Fruit fly (Drosophila melanogaster) whole organism, embryonic: ENCODE results near the gene CG12171.

Source experiments
- Bteb2 ChIP-seq: fragments of 200-800 bp; sonication (Bioruptor generic); optimal IDR thresholded peaks from 2 replicates; lab custom pipeline; 2016; ENCODE audit warnings: missing biosample characterization, missing genetic modification characterization
- CG10274 ChIP-seq: fragments of 200-800 bp; sonication (Bioruptor generic); optimal IDR thresholded peaks from 3 replicates; lab custom pipeline; 2017; ENCODE audit warnings: missing biosample characterization, mild to moderate bottlenecking, missing genetic modification characterization
- CG11247 ChIP-seq: fragments of 200-800 bp; sonication (Bioruptor generic); IDR thresholded peaks from 2 replicates; pipeline ENCODE4 v1.3.6; 2022; ENCODE audit warnings: missing biosample characterization, missing genetic modification characterization
- CG11398 ChIP-seq: fragments of 200-800 bp; sonication (Bioruptor generic); optimal IDR thresholded peaks from 2 replicates; lab custom pipeline; 2016; ENCODE audit warnings: missing biosample characterization, missing genetic modification characterization
- CG1529 ChIP-seq: fragments of 200-800 bp; sonication (Bioruptor generic); optimal IDR thresholded peaks from 3 replicates; lab custom pipeline; 2018; ENCODE audit warnings: missing biosample characterization, missing genetic modification characterization
- CG16813 ChIP-seq: fragments of 200-800 bp; sonication (Bioruptor generic); IDR thresholded peaks from 3 replicates; pipeline ENCODE4 v1.3.6; 2022; ENCODE audit warnings: missing biosample characterization, missing genetic modification characterization; ENCODE audit not compliant: partially characterized antibody
- CG17328 ChIP-seq: fragments of 200-800 bp; sonication (Bioruptor generic); IDR thresholded peaks from 2 replicates; pipeline ENCODE4 v1.3.6; 2022; ENCODE audit warnings: missing biosample characterization, missing genetic modification characterization
- CG17361 ChIP-seq: fragments of 200-800 bp; sonication (Bioruptor generic); IDR thresholded peaks from 3 replicates; pipeline ENCODE4 v1.3.6; 2022; ENCODE audit warnings: missing biosample characterization, missing genetic modification characterization
- CG17385 ChIP-seq: fragments of 200-800 bp; sonication (Bioruptor generic); optimal IDR thresholded peaks from 3 replicates; lab custom pipeline; 2018; ENCODE audit warnings: missing biosample characterization, mild to moderate bottlenecking, missing genetic modification characterization
- CG1792 ChIP-seq: fragments of 200-800 bp; sonication (Bioruptor generic); optimal IDR thresholded peaks from 2 replicates; lab custom pipeline; 2016; ENCODE audit warnings: missing biosample characterization, missing genetic modification characterization
- CG18262 ChIP-seq: fragments of 200-800 bp; optimal IDR thresholded peaks from 3 replicates; lab custom pipeline; 2019; ENCODE audit warnings: missing biosample characterization, mild to moderate bottlenecking, missing genetic modification characterization, moderate library complexity
- CG2202 ChIP-seq: fragments of 200-800 bp; sonication (Bioruptor generic); optimal IDR thresholded peaks from 2 replicates; lab custom pipeline; 2018; ENCODE audit warnings: missing biosample characterization, mild to moderate bottlenecking, missing genetic modification characterization
- CG31441 ChIP-seq: fragments of 200-800 bp; sonication (Bioruptor generic); IDR thresholded peaks from 2 replicates; pipeline ENCODE4 v1.3.6; 2022; ENCODE audit warnings: missing biosample characterization, missing genetic modification characterization
- CG3163 ChIP-seq: fragments of 200-800 bp; sonication (Bioruptor generic); optimal IDR thresholded peaks from 3 replicates; lab custom pipeline; 2016; ENCODE audit warnings: missing biosample characterization, missing genetic modification characterization
- CG3407 ChIP-seq: fragments of 200-800 bp; sonication (Bioruptor generic); optimal IDR thresholded peaks from 2 replicates; lab custom pipeline; 2018; ENCODE audit warnings: missing biosample characterization, mild to moderate bottlenecking, missing genetic modification characterization
- CG4404 ChIP-seq: fragments of 200-800 bp; sonication (Bioruptor generic); IDR thresholded peaks from 2 replicates; pipeline ENCODE4 v1.3.6; 2022; ENCODE audit warnings: missing biosample characterization, missing genetic modification characterization
- CG4707 ChIP-seq: fragments of 200-800 bp; sonication (Bioruptor generic); optimal IDR thresholded peaks from 2 replicates; lab custom pipeline; 2018; ENCODE audit warnings: missing biosample characterization, mild to moderate bottlenecking, missing genetic modification characterization, moderate library complexity
- CG5953 ChIP-seq: fragments of 200-800 bp; sonication (Bioruptor generic); IDR thresholded peaks from 2 replicates; pipeline ENCODE4 v1.3.6; 2022; ENCODE audit warnings: missing biosample characterization, missing genetic modification characterization
- CG6254 ChIP-seq: fragments of 200-800 bp; sonication (Bioruptor generic); optimal IDR thresholded peaks from 3 replicates; lab custom pipeline; 2017; ENCODE audit warnings: mild to moderate bottlenecking, missing biosample characterization, missing genetic modification reagents, missing genetic modification characterization
- CG6689 ChIP-seq: fragments of 200-800 bp; sonication (Bioruptor generic); IDR thresholded peaks from 2 replicates; pipeline ENCODE4 v1.3.6; 2022; ENCODE audit warnings: missing biosample characterization, missing genetic modification characterization
- CG7271 ChIP-seq: fragments of 200-800 bp; sonication (Bioruptor generic); optimal IDR thresholded peaks from 2 replicates; lab custom pipeline; 2018; ENCODE audit warnings: missing biosample characterization, mild to moderate bottlenecking, missing genetic modification characterization, moderate library complexity
- CG7839 ChIP-seq: fragments of 200-800 bp; sonication (Bioruptor generic); optimal IDR thresholded peaks from 3 replicates; lab custom pipeline; 2018; ENCODE audit warnings: missing biosample characterization, mild to moderate bottlenecking, missing genetic modification characterization, moderate library complexity
- CG8388 ChIP-seq: fragments of 200-800 bp; sonication (Bioruptor generic); optimal IDR thresholded peaks from 2 replicates; lab custom pipeline; 2019; ENCODE audit warnings: missing biosample characterization, mild to moderate bottlenecking, missing genetic modification characterization, moderate library complexity
- CG9876 ChIP-seq: fragments of 200-800 bp; sonication (Bioruptor generic); optimal IDR thresholded peaks from 2 replicates; lab custom pipeline; 2016; ENCODE audit warnings: missing biosample characterization, missing genetic modification characterization
- CkIIα-i1 ChIP-seq: fragments of 200-800 bp; sonication (Bioruptor generic); IDR thresholded peaks from 2 replicates; pipeline ENCODE4 v1.3.6; 2022; ENCODE audit warnings: missing biosample characterization, missing genetic modification characterization
- D ChIP-seq, 2 experiments: fragments of 200-800 bp in 1 of 2; fragments of >200 bp in 1 of 2; sonication (Bioruptor generic) in 1 of 2; optimal IDR thresholded peaks; 2 replicates in 1 of 2; 3 replicates in 1 of 2; lab custom pipeline; 2017; ENCODE audit warnings: mild to moderate bottlenecking in 1 of 2, missing biosample characterization in 1 of 2, missing genetic modification characterization in 1 of 2, missing genetic modification reagents in 1 of 2
- Kr ChIP-seq: fragments of 200-800 bp; sonication (Bioruptor generic); optimal IDR thresholded peaks from 2 replicates; lab custom pipeline; 2017; ENCODE audit warnings: missing biosample characterization, mild to moderate bottlenecking, missing genetic modification characterization
- Rfx ChIP-seq: fragments of 200-800 bp; sonication (Bioruptor generic); IDR thresholded peaks from 2 replicates; pipeline ENCODE4 v1.3.6; 2022; ENCODE audit warnings: missing biosample characterization, missing genetic modification characterization
- Sry-β ChIP-seq: fragments of 200-800 bp; sonication (Bioruptor generic); optimal IDR thresholded peaks from 2 replicates; lab custom pipeline; 2018; ENCODE audit warnings: missing biosample characterization, mild to moderate bottlenecking, missing genetic modification characterization, moderate library complexity
- Stat92E ChIP-seq, 3 experiments: fragments of >200 bp in 2 of 3; fragments of 200-800 bp in 1 of 3; sonication (Bioruptor generic) in 1 of 3; optimal IDR thresholded peaks; 2 replicates each; lab custom pipeline; 2017 to 2019; ENCODE audit warnings: missing biosample characterization in 3 of 3, missing genetic modification characterization in 3 of 3, mild to moderate bottlenecking in 1 of 3, moderate library complexity in 1 of 3
- aop ChIP-seq: fragments of 200-800 bp; sonication (Bioruptor generic); IDR thresholded peaks from 2 replicates; pipeline ENCODE4 v1.3.6; 2022; ENCODE audit warnings: missing biosample characterization, missing genetic modification characterization
- bbx ChIP-seq: fragments of 200-800 bp; sonication (Bioruptor generic); IDR thresholded peaks from 2 replicates; pipeline ENCODE4 v1.3.6; 2022; ENCODE audit warnings: missing biosample characterization, missing genetic modification characterization; ENCODE audit not compliant: partially characterized antibody
- cad ChIP-seq: fragments of >200 bp; optimal IDR thresholded peaks from 2 replicates; lab custom pipeline; 2017; ENCODE audit warnings: missing biosample characterization, missing genetic modification characterization
- crp ChIP-seq, 2 experiments: fragments of 200-800 bp; sonication (Bioruptor generic); optimal IDR thresholded peaks; 2 replicates in 1 of 2; 3 replicates in 1 of 2; lab custom pipeline; 2017; ENCODE audit warnings: missing biosample characterization in 2 of 2, missing genetic modification characterization in 2 of 2, mild to moderate bottlenecking in 1 of 2, moderate library complexity in 1 of 2
- gcm2 ChIP-seq: fragments of 200-800 bp; sonication (Bioruptor generic); optimal IDR thresholded peaks from 2 replicates; lab custom pipeline; 2016; ENCODE audit warnings: missing biosample characterization, missing genetic modification characterization
- grn ChIP-seq: fragments of 200-800 bp; sonication (Bioruptor generic); optimal IDR thresholded peaks from 3 replicates; lab custom pipeline; 2017; ENCODE audit warnings: missing biosample characterization, missing genetic modification characterization
- gsb ChIP-seq: fragments of 200-800 bp; sonication (Bioruptor generic); IDR thresholded peaks from 2 replicates; pipeline ENCODE4 v1.3.6; 2022; ENCODE audit warnings: missing biosample characterization, missing genetic modification characterization
- h ChIP-seq: fragments of >200 bp; optimal IDR thresholded peaks from 2 replicates; lab custom pipeline; 2017
- hbn ChIP-seq: fragments of 200-800 bp; sonication (Bioruptor generic); IDR thresholded peaks from 2 replicates; pipeline ENCODE4 v1.3.6; 2022; ENCODE audit warnings: missing biosample characterization, missing genetic modification characterization; ENCODE audit not compliant: partially characterized antibody
- lmd ChIP-seq: fragments of 200-800 bp; sonication (Bioruptor generic); IDR thresholded peaks from 2 replicates; pipeline ENCODE4 v1.3.6; 2022; ENCODE audit warnings: missing biosample characterization, missing genetic modification characterization
- nerfin-1 ChIP-seq: fragments of 200-800 bp; sonication (Bioruptor generic); optimal IDR thresholded peaks from 3 replicates; lab custom pipeline; 2019; ENCODE audit warnings: missing biosample characterization, mild to moderate bottlenecking, missing genetic modification characterization, moderate library complexity
- repo ChIP-seq: fragments of 200-800 bp; sonication (Bioruptor generic); optimal IDR thresholded peaks from 2 replicates; lab custom pipeline; 2016; ENCODE audit warnings: missing biosample characterization, missing genetic modification characterization
- run ChIP-seq: fragments of 200-800 bp; sonication (Bioruptor generic); optimal IDR thresholded peaks from 3 replicates; lab custom pipeline; 2018; ENCODE audit warnings: missing biosample characterization, mild to moderate bottlenecking, missing genetic modification characterization
- sim ChIP-seq: fragments of 200-800 bp; sonication (Bioruptor generic); IDR thresholded peaks from 2 replicates; pipeline ENCODE4 v1.3.6; 2022; ENCODE audit warnings: missing biosample characterization, missing genetic modification characterization
- sisA ChIP-seq: fragments of 200-800 bp; sonication (Bioruptor generic); IDR thresholded peaks from 2 replicates; pipeline ENCODE4 v1.3.6; 2022; ENCODE audit warnings: missing biosample characterization, missing genetic modification characterization
- sr ChIP-seq: fragments of 200-800 bp; sonication (Bioruptor generic); IDR thresholded peaks from 3 replicates; pipeline ENCODE4 v1.3.6; 2022; ENCODE audit warnings: missing biosample characterization, missing genetic modification characterization
- vvl ChIP-seq: fragments of 200-800 bp; sonication (Bioruptor generic); IDR thresholded peaks from 2 replicates; pipeline ENCODE4 v1.3.6; 2022; ENCODE audit warnings: missing biosample characterization, missing genetic modification characterization
- wor ChIP-seq: fragments of 200-800 bp; sonication (Bioruptor generic); IDR thresholded peaks from 2 replicates; pipeline ENCODE4 v1.3.6; 2022; ENCODE audit warnings: missing biosample characterization, missing genetic modification characterization
- zf30C ChIP-seq: fragments of 200-800 bp; sonication (Bioruptor generic); optimal IDR thresholded peaks from 3 replicates; lab custom pipeline; 2018; ENCODE audit warnings: missing biosample characterization, mild to moderate bottlenecking, missing genetic modification characterization

The CG12171 gene

dm6 chr3R:5671795-5672657 lies 38.6 kb downstream of the CG12171 start (continued):
- TF ChIP-seq D (optimal IDR thresholded peaks at IDR 0.05; lab: Kevin White, UChicago) (no peak), D (GFP tag; optimal IDR thresholded peaks at IDR 0.05; lab: Kevin White, UChicago) (no peak), bbx (peak; percentile 27; the same call in 1 of the 2 replicates), Rfx (GFP tag; lab: Robert Waterston, UW) (no peak), CG11398 (no peak), CG3407 (no peak), CG16813 (no peak), CG18262 (tag; lab: Kevin White, UChicago) (no peak), vvl (GFP tag; lab: Robert Waterston, UW) (no peak), Stat92E (GFP tag; optimal IDR thresholded peaks at IDR 0.05; lab: Kevin White, UChicago) (no peak), CG6689 (GFP tag; lab: Robert Waterston, UW) (no peak), zf30C (GFP tag; lab: Kevin White, UChicago) (no peak), gcm2 (peak; percentile 58), wor (GFP tag; lab: Robert Waterston, UW) (no peak), CG3163 (GFP tag; lab: Kevin White, UChicago) (no peak), CG4404 (GFP tag; lab: Robert Waterston, UW) (no peak), CG1529 (GFP tag; lab: Kevin White, UChicago) (no peak), CkIIα-i1 (no peak), CG17328 (GFP tag; lab: Robert Waterston, UW) (no peak), h (no peak), lmd (GFP tag; lab: Robert Waterston, UW) (no peak), nerfin-1 (peak; percentile 5), aop (GFP tag; lab: Robert Waterston, UW) (no peak), Sry-β (GFP tag; lab: Kevin White, UChicago) (peak; percentile 92), sim (GFP tag; lab: Robert Waterston, UW) (no peak), CG4707 (GFP tag; lab: Kevin White, UChicago) (no peak), grn (GFP tag; lab: Kevin White, UChicago) (peak; percentile 100), sisA (GFP tag; lab: Robert Waterston, UW) (no peak), CG17385 (GFP tag; lab: Kevin White, UChicago) (no peak)

- TF ChIP-seq crp (GFP tag; optimal IDR thresholded peaks at IDR 0.05; lab: Kevin White, UChicago), result peak in 1 of 2 experiments; percentile 52
- TF ChIP-seq hbn, result no peak
- peak; percentile 31; the same call in 1 of the 2 replicates for TF ChIP-seq gsb (GFP tag; lab: Robert Waterston, UW)
- TF ChIP-seq CG10274 (GFP tag; lab: Kevin White, UChicago), result peak; percentile 48
- TF ChIP-seq CG1792 (GFP tag; lab: Kevin White, UChicago), result peak; percentile 56
- TF ChIP-seq CG2202 (tag; lab: Kevin White, UChicago), result peak; percentile 87
- TF ChIP-seq CG31441, result peak; percentile 64; the same call in 1 of the 2 replicates
- TF ChIP-seq CG17361, result peak; percentile 63; the same call in 2 of the 3 replicates
- no peak for TF ChIP-seq sim (GFP tag; lab: Robert Waterston, UW)
- peak; percentile 63 for TF ChIP-seq Bteb2 (GFP tag; lab: Kevin White, UChicago)
- peak; percentile 40 for TF ChIP-seq CG8388
- no peak for TF ChIP-seq CG5953 (GFP tag; lab: Robert Waterston, UW)
- TF ChIP-seq repo (GFP tag; lab: Kevin White, UChicago), result peak; percentile 78
- TF ChIP-seq run (tag; lab: Kevin White, UChicago), result peak; percentile 75
- TF ChIP-seq sr (GFP tag; lab: Robert Waterston, UW), result peak; percentile 45; the same call in 1 of the 3 replicates
- no peak for TF ChIP-seq CG11247
- TF ChIP-seq Kr, result peak; percentile 72
- peak; percentile 45 for TF ChIP-seq CG9876 (GFP tag; lab: Kevin White, UChicago)
- TF ChIP-seq CG7839 (tag; lab: Kevin White, UChicago), result no peak
- TF ChIP-seq cad (GFP tag; lab: Kevin White, UChicago), result no peak
- TF ChIP-seq CG7271, result peak; percentile 73
- peak; percentile 66 for TF ChIP-seq CG6254 (GFP tag; lab: Kevin White, UChicago)
These were observed 39.3 kb downstream of the CG12171 start for dm6 chr3R:5672658-5673217.
